Worm (Caenorhabditis elegans) whole organism, mixed stage, embryonic: ENCODE measurements around the gene Y82E9BR.22.

ENCODE experiments used
- sptf-1 ChIP-seq: sonication (generic microtip); optimal IDR thresholded peaks from 2 replicates; lab custom pipeline; 2017; ENCODE audit warnings: mild to moderate bottlenecking, missing genetic modification characterization, moderate library complexity, missing compliant biosample characterization
- unc-62 ChIP-seq: fragments of 150-350 bp; optimal IDR thresholded peaks from 2 replicates; lab custom pipeline; 2014; ENCODE audit warnings: missing biosample characterization, missing genetic modification reagents, missing genetic modification characterization

ce11 chrIII:1427126-1427525 lies 18.1 kb upstream of the Y82E9BR.22 start, which contains the start of gene lelo-2:
- TF ChIP-seq unc-62, result no peak
- no peak for TF ChIP-seq sptf-1 (tag; lab: Kevin White, UChicago)
